ENCODE assay signal across 3 worm cellular contexts in genomic region chrII:13416552-13416951, ce11.
TF ChIP-seq lines count a peak whose summit lies in the region.

No protein-coding gene starts in this region.

TF ChIP-seq in whole organism, L1 larva, 84 proteins besides CTCF, POLR2A, EP300 and RAD21:
- no peak for TF ChIP-seq ceh-82 (tag; optimal IDR thresholded peaks at IDR 0.05; lab: Kevin White, UChicago)
- peak; percentile 32 for TF ChIP-seq nhr-85 (tag; lab: Kevin White, UChicago)

TF ChIP-seq in whole organism, L4 larva, 104 proteins besides CTCF, POLR2A, EP300 and RAD21:
- TF ChIP-seq Y105C5A.15 (GFP tag; IDR thresholded peaks at IDR 0.05; lab: Robert Waterston, UW): no peak
- no peak for TF ChIP-seq ztf-7 (tag; optimal IDR thresholded peaks at IDR 0.05; lab: Kevin White, UChicago)
- TF ChIP-seq daf-8 (GFP tag; IDR thresholded peaks at IDR 0.05; lab: Robert Waterston, UW): no peak
- no peak for TF ChIP-seq nhr-76 (tag; optimal IDR thresholded peaks at IDR 0.05; lab: Kevin White, UChicago)
- TF ChIP-seq tra-1 (GFP tag; IDR thresholded peaks at IDR 0.05; lab: Robert Waterston, UW): no peak
- peak; percentile 55; the same call in 1 of the 2 replicates for TF ChIP-seq set-16 (GFP tag; IDR thresholded peaks at IDR 0.05; lab: Robert Waterston, UW)
- TF ChIP-seq dpl-1 (GFP tag; optimal IDR thresholded peaks at IDR 0.05; lab: Kevin White, UChicago): no peak

TF ChIP-seq in whole organism, young adult, 124 proteins besides CTCF, POLR2A, EP300 and RAD21:
- TF ChIP-seq zfh-2 (GFP tag; conservative IDR thresholded peaks at IDR 0.05; lab: Robert Waterston, UW) (peak; percentile 50), mes-4 (tag; optimal IDR thresholded peaks at IDR 0.05; lab: Kevin White, UChicago) (no peak)
TF ChIP-seq in whole organism, young adult: peak in this region for 1.
